Worm (Caenorhabditis elegans) whole organism, L2 larva: ENCODE data around the gene F18E3.13.

Experiments
- ama-1 ChIP-seq: fragments of 150-350 bp; optimal IDR thresholded peaks from 2 replicates; lab custom pipeline; 2018; ENCODE audit warnings: inconsistent platforms
- ceh-82 ChIP-seq: fragments of 150-350 bp; optimal IDR thresholded peaks from 2 replicates; lab custom pipeline; 2014; ENCODE audit warnings: missing biosample characterization, missing genetic modification characterization
- gmeb-1 ChIP-seq: fragments of 150-350 bp; optimal IDR thresholded peaks from 2 replicates; lab custom pipeline; 2014; ENCODE audit warnings: missing biosample characterization, missing genetic modification characterization
- lsy-2 ChIP-seq, 2 experiments: fragments of 150-350 bp in 1 of 2; sonication (generic microtip) in 1 of 2; optimal IDR thresholded peaks; 2 replicates each; lab custom pipeline; 2014 to 2017; ENCODE audit warnings: missing biosample characterization in 2 of 2, missing genetic modification characterization in 2 of 2
- nhr-10 ChIP-seq: sonication (generic microtip); optimal IDR thresholded peaks from 2 replicates; lab custom pipeline; 2017; ENCODE audit warnings: missing biosample characterization, missing genetic modification characterization
- nhr-25 ChIP-seq: fragments of 150-350 bp; sonication (generic microtip); optimal IDR thresholded peaks from 3 replicates; lab custom pipeline; 2014; ENCODE audit warnings: missing biosample characterization, missing genetic modification characterization
- nhr-77 ChIP-seq: fragments of 150-350 bp; optimal IDR thresholded peaks from 2 replicates; lab custom pipeline; 2014; ENCODE audit warnings: missing biosample characterization, missing genetic modification characterization
- sem-4 ChIP-seq: fragments of 150-350 bp; optimal IDR thresholded peaks from 2 replicates; lab custom pipeline; 2014; ENCODE audit warnings: missing biosample characterization, missing genetic modification reagents, missing genetic modification characterization
- unc-62 ChIP-seq: fragments of 150-350 bp; optimal IDR thresholded peaks from 2 replicates; lab custom pipeline; 2014; ENCODE audit warnings: missing biosample characterization, missing genetic modification reagents, missing genetic modification characterization
- ztf-4 ChIP-seq: fragments of 150-350 bp; optimal IDR thresholded peaks from 2 replicates; lab custom pipeline; 2014; ENCODE audit warnings: missing biosample characterization, missing genetic modification characterization

ce11 chrV:7389771-7390170 is 26.2 kb upstream of the F18E3.13 start, which contains the start of gene C02H6.1:
- TF ChIP-seq nhr-77 (tag; lab: Kevin White, UChicago) (no peak), lsy-2 (tag; optimal IDR thresholded peaks at IDR 0.05; lab: Kevin White, UChicago) (no peak), gmeb-1 (tag; lab: Kevin White, UChicago) (no peak), ceh-82 (tag; lab: Kevin White, UChicago) (no peak), ama-1 (lab: Kevin White, UChicago) (no peak), unc-62 (GFP tag; lab: Kevin White, UChicago) (no peak), ztf-4 (tag; lab: Kevin White, UChicago) (no peak), nhr-25 (tag; lab: Kevin White, UChicago) (no peak), nhr-10 (tag; lab: Kevin White, UChicago) (no peak), sem-4 (tag; lab: Kevin White, UChicago) (no peak)
